Fruit fly (Drosophila melanogaster) whole organism: Measurements from ENCODE around the gene CG4577.

Experiments
- CG8478 ChIP-seq: fragments of >200 bp; optimal IDR thresholded peaks from 2 replicates; lab custom pipeline; 2018; ENCODE audit warnings: inconsistent platforms
- pan ChIP-seq: fragments of >200 bp; optimal IDR thresholded peaks from 2 replicates; lab custom pipeline; 2017
- usp ChIP-seq: fragments of >200 bp; optimal IDR thresholded peaks from 2 replicates; lab custom pipeline; 2017; ENCODE audit warnings: missing biosample characterization, missing genetic modification characterization, mixed read lengths

DNA sequence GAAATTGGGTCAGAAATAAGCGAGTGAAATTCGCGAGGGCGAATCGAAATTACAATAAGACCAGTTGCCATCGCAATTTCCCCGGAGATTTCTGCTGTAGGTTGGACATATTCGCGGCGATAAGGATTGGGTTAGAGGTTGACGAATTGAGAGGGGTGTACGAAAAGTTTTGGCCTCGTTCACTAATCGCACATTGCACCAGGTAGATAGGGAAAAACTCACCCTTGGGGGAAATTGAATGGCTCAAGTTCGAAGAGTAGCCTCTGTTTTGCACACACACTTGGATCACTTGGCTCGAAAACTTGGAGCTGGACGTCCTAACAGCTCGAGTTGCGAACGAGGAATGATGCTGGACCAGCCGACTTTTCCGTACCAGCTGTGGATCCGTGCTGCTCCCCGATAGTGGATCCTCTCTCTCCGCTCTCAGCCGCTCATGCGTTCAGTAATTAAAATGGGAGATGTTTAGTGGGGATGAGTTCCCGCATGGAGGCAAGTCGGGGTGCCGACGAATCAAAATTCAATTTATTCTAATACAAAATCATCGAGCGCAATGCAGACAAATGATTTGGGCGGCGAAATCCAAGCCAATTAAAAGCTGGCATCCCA is 29.1 kb downstream of the CG4577 start, which contains the start of gene CG5080:
- no peak for TF ChIP-seq pan (lab: Kevin White, UChicago)
- no peak for TF ChIP-seq CG8478 (lab: Kevin White, UChicago)
- TF ChIP-seq usp (GFP tag; lab: Kevin White, UChicago): no peak
